Worm (Caenorhabditis elegans): ENCODE data around the gene ZK616.2.

ce11 chrIV:5377062-5377461, 20.6 kb upstream of the ZK616.2 start, which contains the start of gene elo-5:
- TF ChIP-seq Y53F4B.3 (GFP tag; IDR thresholded peaks at IDR 0.05) = no peak
- no peak for TF ChIP-seq unc-62 (GFP tag; optimal IDR thresholded peaks at IDR 0.05)
- no peak for TF ChIP-seq fkh-3 (tag; optimal IDR thresholded peaks at IDR 0.05)
- TF ChIP-seq dox-1 (GFP tag; IDR thresholded peaks at IDR 0.05) = no peak

All from whole organism, young adult.